Fruit fly (Drosophila melanogaster): Measurements from ENCODE around the gene Papst2.

Gene Papst2

dm6 chr3L:17035492-17035891, 7.1 kb upstream of the Papst2 start, which contains the start of gene beg (continued):
- no peak for TF ChIP-seq Tbp (GFP tag; optimal IDR thresholded peaks at IDR 0.05)
- TF ChIP-seq Usf (GFP tag; optimal IDR thresholded peaks at IDR 0.05), result no peak
- TF ChIP-seq gcm (GFP tag; optimal IDR thresholded peaks at IDR 0.05), result peak; percentile 63
- TF ChIP-seq lbe (GFP tag; optimal IDR thresholded peaks at IDR 0.05), result no peak
- TF ChIP-seq pho (GFP tag; optimal IDR thresholded peaks at IDR 0.05), result no peak
- TF ChIP-seq CrebB (tag; optimal IDR thresholded peaks at IDR 0.05), result no peak
- no peak for TF ChIP-seq CG2199 (GFP tag; IDR thresholded peaks at IDR 0.05)
- no peak for TF ChIP-seq CG3163 (GFP tag; optimal IDR thresholded peaks at IDR 0.05)
- no peak for TF ChIP-seq CG6689 (GFP tag; IDR thresholded peaks at IDR 0.05)
- no peak for TF ChIP-seq seq (GFP tag; IDR thresholded peaks at IDR 0.05)
- TF ChIP-seq sob (GFP tag; IDR thresholded peaks at IDR 0.05), result no peak
- no peak for TF ChIP-seq Sox102F (GFP tag; optimal IDR thresholded peaks at IDR 0.05)
- TF ChIP-seq bsh (GFP tag; optimal IDR thresholded peaks at IDR 0.05), result no peak
- TF ChIP-seq CG34376 (GFP tag; optimal IDR thresholded peaks at IDR 0.05), result no peak
- TF ChIP-seq Gug (GFP tag; IDR thresholded peaks at IDR 0.05), result no peak
- TF ChIP-seq CG2712 (tag; optimal IDR thresholded peaks at IDR 0.05), result no peak
- TF ChIP-seq unc-4 (GFP tag; IDR thresholded peaks at IDR 0.05; ENCODE audit: partially characterized antibody), result peak; percentile 72
- no peak for TF ChIP-seq YL-1 (GFP tag; optimal IDR thresholded peaks at IDR 0.05)
- TF ChIP-seq CG30431 (GFP tag; optimal IDR thresholded peaks at IDR 0.05), result no peak
- TF ChIP-seq tin (GFP tag; optimal IDR thresholded peaks at IDR 0.05), result no peak
- no peak for TF ChIP-seq CG32532 (GFP tag; IDR thresholded peaks at IDR 0.05)
- no peak for TF ChIP-seq CG2678 (tag; optimal IDR thresholded peaks at IDR 0.05)
- no peak for TF ChIP-seq ems (GFP tag; optimal IDR thresholded peaks at IDR 0.05)
- TF ChIP-seq CG2875 (GFP tag; optimal IDR thresholded peaks at IDR 0.05), result no peak
- no peak for TF ChIP-seq CG12391 (tag; optimal IDR thresholded peaks at IDR 0.05)
- no peak for TF ChIP-seq Ets65A (GFP tag)
- TF ChIP-seq CG11504 (tag; optimal IDR thresholded peaks at IDR 0.05), result no peak
- TF ChIP-seq CG7556 (GFP tag; optimal IDR thresholded peaks at IDR 0.05), result no peak
- no peak for TF ChIP-seq Asciz (GFP tag; optimal IDR thresholded peaks at IDR 0.05)

dm6 chr3L:17044799-17045198, 2.2 kb downstream of the Papst2 start, which contains the start of gene Pop5:
Gene Pop5, minus strand, starts transcription at chr3L:17045038.
- TF ChIP-seq CG3065 (GFP tag; optimal IDR thresholded peaks at IDR 0.05), result no peak
- no peak for TF ChIP-seq gsb (GFP tag; IDR thresholded peaks at IDR 0.05)
- no peak for TF ChIP-seq CG4360 (GFP tag; IDR thresholded peaks at IDR 0.05)
- TF ChIP-seq Doc3 (GFP tag; IDR thresholded peaks at IDR 0.05; ENCODE audit: partially characterized antibody), result 0 out of 3 replicates have a peak, but pooled peaks have one; percentile 20
- peak; percentile 53 for TF ChIP-seq Lhr (GFP tag; optimal IDR thresholded peaks at IDR 0.05)
- TF ChIP-seq Neu2 (GFP tag; optimal IDR thresholded peaks at IDR 0.05; ENCODE audit: borderline replicate concordance), result no peak
- no peak for TF ChIP-seq NC2β (GFP tag; optimal IDR thresholded peaks at IDR 0.05)
- no peak for TF ChIP-seq CG11696 (GFP tag; IDR thresholded peaks at IDR 0.05)
- no peak for TF ChIP-seq CG11085 (GFP tag; IDR thresholded peaks at IDR 0.05)
- TF ChIP-seq CG34376 (GFP tag; optimal IDR thresholded peaks at IDR 0.05), result peak; percentile 9
- TF ChIP-seq CG2678 (tag; optimal IDR thresholded peaks at IDR 0.05), result no peak
- peak; percentile 35 for TF ChIP-seq nmo (GFP tag; optimal IDR thresholded peaks at IDR 0.05)
- TF ChIP-seq NfI (GFP tag; optimal IDR thresholded peaks at IDR 0.05), result peak; percentile 34
- TF ChIP-seq CG12071 (GFP tag; optimal IDR thresholded peaks at IDR 0.05), result no peak
- no peak for TF ChIP-seq CG30431 (GFP tag; optimal IDR thresholded peaks at IDR 0.05)
- TF ChIP-seq bbx (GFP tag; IDR thresholded peaks at IDR 0.05; ENCODE audit: partially characterized antibody), result peak; percentile 49; the same call in 1 of the 2 replicates
- TF ChIP-seq CG34422 (GFP tag; IDR thresholded peaks at IDR 0.05), result 0 out of 3 replicates have a peak, but pooled peaks have one; percentile 32
- no peak for TF ChIP-seq Kr (GFP tag; optimal IDR thresholded peaks at IDR 0.05)
- peak; percentile 36; the same call in 1 of the 2 replicates for TF ChIP-seq onecut (GFP tag; IDR thresholded peaks at IDR 0.05)
- no peak for TF ChIP-seq tap (tag; optimal IDR thresholded peaks at IDR 0.05)
- TF ChIP-seq D (optimal IDR thresholded peaks at IDR 0.05), result no peak
- TF ChIP-seq D (GFP tag; optimal IDR thresholded peaks at IDR 0.05), result no peak
- TF ChIP-seq Dip2 (GFP tag; IDR thresholded peaks at IDR 0.05), result no peak
- no peak for TF ChIP-seq ro (GFP tag; IDR thresholded peaks at IDR 0.05)
- TF ChIP-seq maf-S (GFP tag; optimal IDR thresholded peaks at IDR 0.05), result no peak
- peak; percentile 81 for TF ChIP-seq Myb (GFP tag; optimal IDR thresholded peaks at IDR 0.05)

All from whole organism, embryonic.